Worm (Caenorhabditis elegans): ENCODE data around the gene T09F3.5.

ce11 chrII:10384680-10385383 lies 11.8 kb upstream of the T09F3.5 start, which contains the start of gene ztf-27:
- TF ChIP-seq ama-1 (optimal IDR thresholded peaks at IDR 0.05) (no peak), hnd-1 (tag; optimal IDR thresholded peaks at IDR 0.05) (no peak), ceh-36 (tag; optimal IDR thresholded peaks at IDR 0.05) (no peak), flt-1 (GFP tag; IDR thresholded peaks at IDR 0.05) (no peak), aly-1 (tag; optimal IDR thresholded peaks at IDR 0.05) (no peak), hmg-4 (GFP tag; optimal IDR thresholded peaks at IDR 0.05) (peak; percentile 33), tra-4 (tag; optimal IDR thresholded peaks at IDR 0.05) (no peak), hmbx-1 (tag; optimal IDR thresholded peaks at IDR 0.05) (no peak), ets-7 (tag; optimal IDR thresholded peaks at IDR 0.05) (no peak), sea-1 (GFP tag; conservative IDR thresholded peaks at IDR 0.05) (no peak), scrt-1 (GFP tag; IDR thresholded peaks at IDR 0.05) (no peak), tbx-37 (GFP tag; conservative IDR thresholded peaks at IDR 0.05) (no peak), pes-1 (GFP tag; IDR thresholded peaks at IDR 0.05) (no peak), tbx-11 (GFP tag; IDR thresholded peaks at IDR 0.05) (no peak)
